Worm (Caenorhabditis elegans) whole organism, young adult: Measurements from ENCODE around the gene atic-1.

Experiments used
- F23B12.7 ChIP-seq: sonication (generic microtip); optimal IDR thresholded peaks from 2 replicates; lab custom pipeline; 2017; ENCODE audit warnings: missing genetic modification characterization, mild to moderate bottlenecking, missing compliant biosample characterization, antibody characterized with exemption, moderate library complexity; ENCODE audit not compliant: insufficient read depth
- F33H1.4 ChIP-seq: fragments of 200-800 bp; sonication (Bioruptor generic); IDR thresholded peaks from 2 replicates; pipeline ENCODE4 v1.3.6; 2022; ENCODE audit warnings: missing genetic modification reagents, missing genetic modification characterization, missing compliant biosample characterization
- F52B5.7 ChIP-seq: sonication (generic microtip); optimal IDR thresholded peaks from 2 replicates; lab custom pipeline; 2016; ENCODE audit warnings: mild to moderate bottlenecking, missing genetic modification characterization, missing compliant biosample characterization
- ZK185.1 ChIP-seq: sonication (generic microtip); optimal IDR thresholded peaks from 2 replicates; lab custom pipeline; 2016; ENCODE audit warnings: mild to moderate bottlenecking, missing genetic modification characterization, missing compliant biosample characterization; ENCODE audit not compliant: poor library complexity, severe bottlenecking
- akir-1 ChIP-seq: fragments of 200-800 bp; sonication (Bioruptor generic); optimal IDR thresholded peaks from 2 replicates; lab custom pipeline; 2018; ENCODE audit warnings: mild to moderate bottlenecking, missing genetic modification characterization, moderate library complexity, missing compliant biosample characterization
- ama-1 ChIP-seq, 3 experiments: fragments of 150-350 bp in 1 of 3; sonication (generic microtip) in 2 of 3; optimal IDR thresholded peaks; 2 replicates each; lab custom pipeline; 2014 to 2018; ENCODE audit warnings: missing biosample characterization in 2 of 3, missing genetic modification characterization in 2 of 3, missing genetic modification reagents in 2 of 3
- atf-7 ChIP-seq: sonication (generic microtip); optimal IDR thresholded peaks from 2 replicates; lab custom pipeline; 2017; ENCODE audit warnings: mild to moderate bottlenecking, missing genetic modification characterization, missing compliant biosample characterization
- attf-3 ChIP-seq: fragments of 200-800 bp; sonication (Bioruptor generic); conservative IDR thresholded peaks from 2 replicates; pipeline ENCODE4 v1.3.6; 2022; ENCODE audit warnings: missing genetic modification reagents, missing genetic modification characterization, missing compliant biosample characterization
- attf-5 ChIP-seq: fragments of 200-800 bp; sonication (Bioruptor generic); optimal IDR thresholded peaks from 2 replicates; lab custom pipeline; 2018; ENCODE audit warnings: mild to moderate bottlenecking, missing genetic modification characterization, missing compliant biosample characterization
- bed-2 ChIP-seq: fragments of 200-800 bp; sonication (Bioruptor generic); IDR thresholded peaks from 2 replicates; pipeline ENCODE4 v1.3.6; 2022; ENCODE audit warnings: missing genetic modification reagents, missing genetic modification characterization, missing compliant biosample characterization
- cebp-1 ChIP-seq, 2 experiments: fragments of 200-800 bp in 1 of 2; sonication (Bioruptor generic) in 1 of 2; sonication (generic microtip) in 1 of 2; IDR thresholded peaks in 1 of 2; optimal IDR thresholded peaks in 1 of 2; 2 replicates each; pipeline versions ENCODE4 v1.3.6 to Lab custom; 2017 to 2022; ENCODE audit warnings: missing compliant biosample characterization in 2 of 2, missing genetic modification characterization in 2 of 2, mild to moderate bottlenecking in 1 of 2, missing genetic modification reagents in 1 of 2, moderate library complexity in 1 of 2
- dox-1 ChIP-seq: fragments of 200-800 bp; sonication (Bioruptor generic); IDR thresholded peaks from 2 replicates; pipeline ENCODE4 v1.3.6; 2022; ENCODE audit warnings: missing genetic modification reagents, missing genetic modification characterization, missing compliant biosample characterization
- dpl-1 ChIP-seq: fragments of 150-350 bp; optimal IDR thresholded peaks from 2 replicates; lab custom pipeline; 2014; ENCODE audit warnings: missing biosample characterization, missing genetic modification reagents, missing genetic modification characterization
- egl-44 ChIP-seq: fragments of 200-800 bp; sonication (Bioruptor generic); IDR thresholded peaks from 2 replicates; pipeline ENCODE4 v1.3.6; 2022; ENCODE audit warnings: missing genetic modification reagents, missing genetic modification characterization, missing compliant biosample characterization
- egrh-3 ChIP-seq: fragments of 200-800 bp; sonication (Bioruptor generic); IDR thresholded peaks from 2 replicates; pipeline ENCODE4 v1.3.6; 2022; ENCODE audit warnings: missing genetic modification reagents, missing genetic modification characterization, missing compliant biosample characterization
- fkh-3 ChIP-seq: sonication (generic microtip); optimal IDR thresholded peaks from 2 replicates; lab custom pipeline; 2016; ENCODE audit warnings: mild to moderate bottlenecking, missing genetic modification characterization, missing compliant biosample characterization
- hmg-1.2 ChIP-seq: fragments of 200-800 bp; sonication (Bioruptor generic); IDR thresholded peaks from 2 replicates; pipeline ENCODE4 v1.3.6; 2022; ENCODE audit warnings: missing genetic modification reagents, missing genetic modification characterization, missing compliant biosample characterization
- hmg-20 ChIP-seq: fragments of 200-800 bp; sonication (Bioruptor generic); IDR thresholded peaks from 2 replicates; pipeline ENCODE4 v1.3.6; 2022; ENCODE audit warnings: missing genetic modification reagents, missing genetic modification characterization, missing compliant biosample characterization
- hsf-1 ChIP-seq: fragments of 200-800 bp; sonication (Bioruptor generic); IDR thresholded peaks from 2 replicates; pipeline ENCODE4 v1.3.6; 2022; ENCODE audit warnings: missing genetic modification reagents, missing genetic modification characterization, missing compliant biosample characterization
- lin-40 ChIP-seq: sonication (generic microtip); optimal IDR thresholded peaks from 2 replicates; lab custom pipeline; 2016; ENCODE audit warnings: missing genetic modification characterization, mild to moderate bottlenecking, missing compliant biosample characterization, missing genotype, missing genetic modification reagents
- lin-54 ChIP-seq: fragments of 200-800 bp; sonication (Bioruptor generic); optimal IDR thresholded peaks from 2 replicates; lab custom pipeline; 2018; ENCODE audit warnings: mild to moderate bottlenecking, missing genetic modification characterization, missing compliant biosample characterization
- lir-1 ChIP-seq: fragments of 200-800 bp; sonication (Bioruptor generic); conservative IDR thresholded peaks from 2 replicates; pipeline ENCODE4 v1.3.6; 2022; ENCODE audit warnings: missing genetic modification reagents, missing genetic modification characterization, missing compliant biosample characterization
- lsl-1 ChIP-seq: fragments of 200-800 bp; sonication (Bioruptor generic); optimal IDR thresholded peaks from 2 replicates; lab custom pipeline; 2018; ENCODE audit warnings: mild to moderate bottlenecking, missing genetic modification characterization, moderate library complexity, missing compliant biosample characterization
- madf-6 ChIP-seq: fragments of 200-800 bp; sonication (Bioruptor generic); IDR thresholded peaks from 2 replicates; pipeline ENCODE4 v1.3.6; 2022; ENCODE audit warnings: missing genetic modification reagents, missing genetic modification characterization, missing compliant biosample characterization
- mcd-1 ChIP-seq: fragments of 200-800 bp; sonication (Bioruptor generic); IDR thresholded peaks from 2 replicates; pipeline ENCODE4 v1.3.6; 2022; ENCODE audit warnings: missing genetic modification reagents, missing genetic modification characterization, missing compliant biosample characterization
- mes-4 ChIP-seq: sonication (generic microtip); optimal IDR thresholded peaks from 2 replicates; lab custom pipeline; 2016; ENCODE audit warnings: missing genotype, missing genetic modification characterization, missing compliant biosample characterization
- nfyb-1 ChIP-seq: fragments of 200-800 bp; sonication (Bioruptor generic); IDR thresholded peaks from 2 replicates; pipeline ENCODE4 v1.3.6; 2022; ENCODE audit warnings: missing genetic modification reagents, missing genetic modification characterization, missing compliant biosample characterization
- nhr-120 ChIP-seq: fragments of 200-800 bp; sonication (Bioruptor generic); IDR thresholded peaks from 2 replicates; pipeline ENCODE4 v1.3.6; 2022; ENCODE audit warnings: missing genetic modification characterization, missing compliant biosample characterization
- nhr-179 ChIP-seq: sonication (generic microtip); optimal IDR thresholded peaks from 2 replicates; lab custom pipeline; 2016; ENCODE audit warnings: mild to moderate bottlenecking, missing genetic modification characterization, missing compliant biosample characterization
- nhr-80 ChIP-seq: sonication (generic microtip); optimal IDR thresholded peaks from 2 replicates; lab custom pipeline; 2016; ENCODE audit warnings: missing genetic modification characterization, missing compliant biosample characterization
- snpc-1.3 ChIP-seq: sonication (generic microtip); optimal IDR thresholded peaks from 2 replicates; lab custom pipeline; 2017; ENCODE audit warnings: missing genetic modification characterization, mild to moderate bottlenecking, missing compliant biosample characterization, antibody characterized with exemption, moderate library complexity, missing genotype, missing genetic modification reagents; ENCODE audit not compliant: insufficient read depth
- snpc-4 ChIP-seq, 5 experiments: fragments of 150-350 bp in 1 of 5; sonication (generic microtip) in 4 of 5; optimal IDR thresholded peaks; 2 replicates each; lab custom pipeline; 2014 to 2018; ENCODE audit warnings: missing genetic modification characterization in 5 of 5, missing biosample characterization in 3 of 5, antibody characterized with exemption in 2 of 5, mild to moderate bottlenecking in 2 of 5, missing compliant biosample characterization in 2 of 5, missing genotype in 2 of 5, moderate library complexity in 2 of 5, missing genetic modification reagents in 1 of 5
- unc-62 ChIP-seq: fragments of 150-350 bp; optimal IDR thresholded peaks from 2 replicates; lab custom pipeline; 2014; ENCODE audit warnings: missing biosample characterization, missing genetic modification reagents, missing genetic modification characterization
- xnd-1 ChIP-seq: sonication (generic microtip); optimal IDR thresholded peaks from 2 replicates; lab custom pipeline; 2016; ENCODE audit warnings: missing genotype, missing genetic modification reagents, missing genetic modification characterization, missing compliant biosample characterization
- zfh-2 ChIP-seq: fragments of 200-800 bp; sonication (Bioruptor generic); conservative IDR thresholded peaks from 2 replicates; pipeline ENCODE4 v1.3.6; 2022; ENCODE audit warnings: missing genetic modification reagents, missing genetic modification characterization, missing compliant biosample characterization
- ztf-26 ChIP-seq: sonication (generic microtip); optimal IDR thresholded peaks from 2 replicates; lab custom pipeline; 2017; ENCODE audit warnings: missing genetic modification characterization, missing compliant biosample characterization
- ztf-3 ChIP-seq: fragments of 200-800 bp; sonication (Bioruptor generic); optimal IDR thresholded peaks from 2 replicates; lab custom pipeline; 2018; ENCODE audit warnings: mild to moderate bottlenecking, missing genetic modification characterization, missing compliant biosample characterization

atic-1 gene

ce11 chrIV:7903359-7903758, 21.5 kb downstream of the atic-1 start, which contains the start of gene C49H3.6 (continued):
- TF ChIP-seq unc-62 (GFP tag; lab: Kevin White, UChicago) (no peak), bed-2 (GFP tag; lab: Robert Waterston, UW) (no peak)

- TF ChIP-seq snpc-1.3 (tag; lab: Kevin White, UChicago) (no peak), F23B12.7 (tag; lab: Kevin White, UChicago) (no peak), dpl-1 (GFP tag; lab: Kevin White, UChicago) (no peak), nhr-120 (GFP tag; lab: Robert Waterston, UW) (no peak), akir-1 (GFP tag; lab: Kevin White, UChicago) (no peak), lir-1 (GFP tag; lab: Robert Waterston, UW) (no peak), atf-7 (tag; lab: Kevin White, UChicago) (no peak)
- TF ChIP-seq, all 124 proteins: peak for 0
Observed at ce11 chrIV:7906643-7907042, 24.8 kb downstream of the atic-1 start.

- no peak for TF ChIP-seq attf-5
- peak; percentile 75 for TF ChIP-seq madf-6 (GFP tag; lab: Robert Waterston, UW)
- no peak for TF ChIP-seq hmg-20 (GFP tag; lab: Robert Waterston, UW)
- no peak for TF ChIP-seq snpc-4 (GFP tag; optimal IDR thresholded peaks at IDR 0.05; lab: Kevin White, UChicago)
- peak in 3 of 4 experiments; percentile 3 to 50 (median 6) for TF ChIP-seq snpc-4 (tag; optimal IDR thresholded peaks at IDR 0.05; lab: Kevin White, UChicago)
- TF ChIP-seq mcd-1 (GFP tag; lab: Robert Waterston, UW) = 0 out of 2 replicates have a peak, but pooled peaks have one; percentile 34
- no peak for TF ChIP-seq egl-44
- TF ChIP-seq ztf-26 (tag; lab: Kevin White, UChicago) = no peak
- no peak for TF ChIP-seq mes-4 (tag; lab: Kevin White, UChicago)
- TF ChIP-seq nhr-80 (tag; lab: Kevin White, UChicago) = peak; percentile 6
- peak; percentile 2 for TF ChIP-seq lin-54 (GFP tag; lab: Kevin White, UChicago)
- TF ChIP-seq zfh-2 (GFP tag; lab: Robert Waterston, UW) = peak; percentile 70; the same call in 1 of the 2 replicates
- 0 out of 2 replicates have a peak, but pooled peaks have one; percentile 5 for TF ChIP-seq lir-1 (GFP tag; lab: Robert Waterston, UW)
- TF ChIP-seq unc-62 (GFP tag; lab: Kevin White, UChicago) = no peak
- peak; percentile 82 for TF ChIP-seq F33H1.4
- TF ChIP-seq lsl-1 (GFP tag; lab: Kevin White, UChicago) = peak; percentile 82
- peak; percentile 52; the same call in 1 of the 2 replicates for TF ChIP-seq dox-1
- TF ChIP-seq attf-3 (GFP tag; lab: Robert Waterston, UW) = no peak
- TF ChIP-seq xnd-1 (tag; lab: Kevin White, UChicago) = peak; percentile 46
- no peak for TF ChIP-seq F52B5.7
- TF ChIP-seq egrh-3 (GFP tag; lab: Robert Waterston, UW) = 0 out of 2 replicates have a peak, but pooled peaks have one; percentile 13
- TF ChIP-seq hmg-1.2 (GFP tag; lab: Robert Waterston, UW) = peak; percentile 25; the same call in 1 of the 2 replicates
Observed at ce11 chrIV:7909455-7910141, 27.8 kb downstream of the atic-1 start.

- TF ChIP-seq hmg-1.2 (GFP tag; lab: Robert Waterston, UW) (peak; percentile 57; the same call in 1 of the 2 replicates), nfyb-1 (peak; percentile 70; the same call in 1 of the 2 replicates), fkh-3 (tag; lab: Kevin White, UChicago) (no peak), lin-40 (tag; lab: Kevin White, UChicago) (peak; percentile 11), cebp-1 (GFP tag; IDR thresholded peaks at IDR 0.05; lab: Robert Waterston, UW) (no peak), cebp-1 (tag; optimal IDR thresholded peaks at IDR 0.05; lab: Kevin White, UChicago) (peak; percentile 41), attf-5 (peak; percentile 5), ZK185.1 (tag; lab: Kevin White, UChicago) (peak; percentile 11), hsf-1 (GFP tag; lab: Robert Waterston, UW) (0 out of 2 replicates have a peak, but pooled peaks have one; percentile 21), nhr-179 (tag; lab: Kevin White, UChicago) (no peak), ztf-3 (no peak), ama-1 (optimal IDR thresholded peaks at IDR 0.05; lab: Kevin White, UChicago) (peak; percentile 34), ama-1 (GFP tag; optimal IDR thresholded peaks at IDR 0.05; lab: Kevin White, UChicago) (no peak)
- TF ChIP-seq, all 124 proteins: peak for 8
Observed at ce11 chrIV:7910197-7910735, 28.4 kb downstream of the atic-1 start, which contains the start of the genes npp-27 and ntl-4. TSS of gene npp-27 (minus strand) at chrIV:7910247. TSS of gene ntl-4 (plus strand) at chrIV:7910575.
